4 fruit fly cellular contexts compared by ENCODE assay signal in the genomic region with DNA sequence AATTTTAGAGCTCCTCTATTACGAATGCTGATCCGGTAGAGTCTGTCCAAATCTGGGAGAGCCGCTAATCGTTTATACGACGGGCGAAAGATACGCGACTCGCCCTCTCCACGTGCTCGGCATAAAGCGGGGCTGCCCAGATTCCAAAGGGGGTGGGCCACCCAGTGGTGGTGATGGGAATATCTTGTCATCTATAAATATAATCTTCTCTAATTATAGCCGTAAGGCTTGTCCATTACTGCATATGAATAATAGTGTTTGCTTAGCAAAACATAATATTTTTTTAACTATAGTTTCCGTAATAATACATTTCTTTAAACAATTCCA.
TF ChIP-seq lines count a peak whose summit lies in the region.

No protein-coding gene starts in this region.

- no peak for TF ChIP-seq CTCF in whole organism, embryonic (GFP tag; optimal IDR thresholded peaks at IDR 0.05; lab: Kevin White, UChicago)

TF ChIP-seq in whole organism, adult, 20 proteins besides CTCF, POLR2A, EP300 and RAD21:
- peak; percentile 60 for TF ChIP-seq Mnt (GFP tag; optimal IDR thresholded peaks at IDR 0.05; lab: Kevin White, UChicago)
- TF ChIP-seq cic (GFP tag; optimal IDR thresholded peaks at IDR 0.05; lab: Kevin White, UChicago) = peak; percentile 9
- peak; percentile 27 for TF ChIP-seq CG12768 (GFP tag; optimal IDR thresholded peaks at IDR 0.05; lab: Kevin White, UChicago)
- TF ChIP-seq CG7045 (GFP tag; optimal IDR thresholded peaks at IDR 0.05; lab: Kevin White, UChicago) = no peak
TF ChIP-seq in whole organism, adult: peak in this region for 3.

TF ChIP-seq in whole organism, embryonic, 481 proteins besides CTCF, POLR2A, EP300 and RAD21 (continues in another document):
- TF ChIP-seq z (GFP tag; IDR thresholded peaks at IDR 0.05; lab: Robert Waterston, UW) (no peak), Taf1 (GFP tag; IDR thresholded peaks at IDR 0.05; lab: Robert Waterston, UW) (no peak), sim (GFP tag; IDR thresholded peaks at IDR 0.05; lab: Robert Waterston, UW) (no peak), bbx (GFP tag; IDR thresholded peaks at IDR 0.05; lab: Robert Waterston, UW; ENCODE audit: partially characterized antibody) (no peak), pita (GFP tag; optimal IDR thresholded peaks at IDR 0.05; lab: Kevin White, UChicago) (no peak), CG8765 (GFP tag; IDR thresholded peaks at IDR 0.05; lab: Robert Waterston, UW) (no peak), lilli (GFP tag; optimal IDR thresholded peaks at IDR 0.05; lab: Kevin White, UChicago) (peak; percentile 10), Ravus (GFP tag; IDR thresholded peaks at IDR 0.05; lab: Robert Waterston, UW) (no peak), Bgb (GFP tag; IDR thresholded peaks at IDR 0.05; lab: Robert Waterston, UW; ENCODE audit: partially characterized antibody) (no peak), unc-4 (GFP tag; IDR thresholded peaks at IDR 0.05; lab: Robert Waterston, UW; ENCODE audit: partially characterized antibody) (no peak), dmrt11E (tag; optimal IDR thresholded peaks at IDR 0.05; lab: Kevin White, UChicago) (no peak), wor (GFP tag; IDR thresholded peaks at IDR 0.05; lab: Robert Waterston, UW) (no peak), oc (tag; optimal IDR thresholded peaks at IDR 0.05; lab: Kevin White, UChicago) (no peak), fu2 (GFP tag; optimal IDR thresholded peaks at IDR 0.05; lab: Kevin White, UChicago) (no peak), CG12769 (tag; optimal IDR thresholded peaks at IDR 0.05; lab: Kevin White, UChicago) (peak; percentile 14), NC2β (GFP tag; optimal IDR thresholded peaks at IDR 0.05; lab: Kevin White, UChicago) (no peak), tap (tag; optimal IDR thresholded peaks at IDR 0.05; lab: Kevin White, UChicago) (no peak), Pdp1 (GFP tag; optimal IDR thresholded peaks at IDR 0.05; lab: Kevin White, UChicago) (no peak), CG10565 (GFP tag; optimal IDR thresholded peaks at IDR 0.05; lab: Kevin White, UChicago) (no peak), CG4282 (GFP tag; optimal IDR thresholded peaks at IDR 0.05; lab: Kevin White, UChicago) (no peak), unpg (GFP tag; optimal IDR thresholded peaks at IDR 0.05; lab: Kevin White, UChicago) (no peak), CG7372 (GFP tag; IDR thresholded peaks at IDR 0.05; lab: Robert Waterston, UW) (no peak), CG4854 (GFP tag; optimal IDR thresholded peaks at IDR 0.05; lab: Kevin White, UChicago) (no peak), ase (GFP tag; IDR thresholded peaks at IDR 0.05; lab: Robert Waterston, UW) (no peak), fd64A (GFP tag; optimal IDR thresholded peaks at IDR 0.05; lab: Kevin White, UChicago) (no peak), CoRest (tag; optimal IDR thresholded peaks at IDR 0.05; lab: Kevin White, UChicago) (no peak), CrebB (tag; optimal IDR thresholded peaks at IDR 0.05; lab: Kevin White, UChicago) (no peak), E2f1 (GFP tag; IDR thresholded peaks at IDR 0.05; lab: Robert Waterston, UW) (no peak), Abd-B (GFP tag; optimal IDR thresholded peaks at IDR 0.05; lab: Kevin White, UChicago) (no peak)

TF ChIP-seq in whole organism, prepupa, 60 proteins besides CTCF, POLR2A, EP300 and RAD21:
- TF ChIP-seq CG11762 (GFP tag; optimal IDR thresholded peaks at IDR 0.05; lab: Kevin White, UChicago; ENCODE audit: insufficient read depth) = no peak
- peak; percentile 47 for TF ChIP-seq Eip78C (GFP tag; lab: Kevin White, UChicago)
- TF ChIP-seq CG7368 (GFP tag; optimal IDR thresholded peaks at IDR 0.05; lab: Kevin White, UChicago) = no peak
- TF ChIP-seq CG1621 (tag; optimal IDR thresholded peaks at IDR 0.05; lab: Kevin White, UChicago) = no peak
- TF ChIP-seq eg (GFP tag; IDR thresholded peaks at IDR 0.05; lab: Robert Waterston, UW) = 0 out of 3 replicates have a peak, but pooled peaks have one; percentile 12
- no peak for TF ChIP-seq CG31627 (GFP tag; optimal IDR thresholded peaks at IDR 0.05; lab: Kevin White, UChicago)
- TF ChIP-seq spab (GFP tag; optimal IDR thresholded peaks at IDR 0.05; lab: Kevin White, UChicago) = no peak

TF ChIP-seq in whole organism, wandering third instar larva, 38 proteins besides CTCF, POLR2A, EP300 and RAD21:
- TF ChIP-seq Myc (optimal IDR thresholded peaks at IDR 0.05; lab: Kevin White, UChicago) = no peak
- TF ChIP-seq woc (GFP tag; optimal IDR thresholded peaks at IDR 0.05; lab: Kevin White, UChicago) = peak; percentile 32
